Worm (Caenorhabditis elegans) whole organism, young adult: ENCODE results near the gene F55G1.15.

ENCODE experiments used
- B0035.1 ChIP-seq: sonication (generic microtip); optimal IDR thresholded peaks from 2 replicates; lab custom pipeline; 2016; ENCODE audit warnings: missing genetic modification characterization, mild to moderate bottlenecking, missing compliant biosample characterization, missing genotype, missing genetic modification reagents
- B0261.1 ChIP-seq: sonication (generic microtip); optimal IDR thresholded peaks from 2 replicates; lab custom pipeline; 2016; ENCODE audit warnings: mild to moderate bottlenecking, missing genetic modification characterization, moderate library complexity, missing compliant biosample characterization
- T26A5.8 ChIP-seq: sonication (generic microtip); optimal IDR thresholded peaks from 2 replicates; lab custom pipeline; 2016; ENCODE audit warnings: missing genetic modification characterization, missing compliant biosample characterization
- efl-1 ChIP-seq: fragments of 150-350 bp; optimal IDR thresholded peaks from 2 replicates; lab custom pipeline; 2014; ENCODE audit warnings: missing biosample characterization, missing genetic modification reagents, missing genetic modification characterization
- him-1 ChIP-seq: sonication (generic microtip); optimal IDR thresholded peaks from 2 replicates; lab custom pipeline; 2016; ENCODE audit warnings: missing genotype, missing genetic modification reagents, missing genetic modification characterization, missing compliant biosample characterization
- lag-1 ChIP-seq: fragments of 200-800 bp; sonication (Bioruptor generic); IDR thresholded peaks from 2 replicates; pipeline ENCODE4 v1.3.6; 2022; ENCODE audit warnings: missing genetic modification reagents, missing genetic modification characterization, missing compliant biosample characterization
- lsl-1 ChIP-seq: fragments of 200-800 bp; sonication (Bioruptor generic); optimal IDR thresholded peaks from 2 replicates; lab custom pipeline; 2018; ENCODE audit warnings: mild to moderate bottlenecking, missing genetic modification characterization, moderate library complexity, missing compliant biosample characterization
- unc-62 ChIP-seq: fragments of 150-350 bp; optimal IDR thresholded peaks from 2 replicates; lab custom pipeline; 2014; ENCODE audit warnings: missing biosample characterization, missing genetic modification reagents, missing genetic modification characterization

DNA sequence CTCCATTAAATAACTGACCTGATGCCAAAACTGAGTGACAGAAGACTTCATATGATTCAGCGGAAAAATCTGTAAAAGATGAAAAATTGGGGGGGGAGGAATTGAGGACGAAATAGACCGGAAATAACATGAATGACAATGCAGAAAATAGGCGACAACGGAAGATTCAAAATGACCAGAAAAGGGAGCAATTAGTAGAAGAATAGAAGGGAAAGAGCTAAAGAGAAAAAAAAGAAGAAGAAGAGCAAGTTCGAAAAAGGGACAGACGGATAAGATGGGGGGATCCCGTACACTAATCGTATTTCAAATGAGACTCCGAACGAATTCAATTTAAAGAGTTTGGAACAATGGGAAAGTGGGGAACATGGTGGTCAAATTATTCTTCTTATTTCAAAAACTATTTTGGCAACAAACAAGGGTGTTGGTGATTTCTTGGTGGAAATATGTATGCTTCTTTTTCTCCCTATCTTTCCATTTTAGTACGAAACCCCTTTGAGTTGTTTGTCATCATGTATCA is 41.3 kb upstream of the F55G1.15 start, which contains the start of gene R05G6.10:
- TF ChIP-seq lag-1 (no peak), efl-1 (GFP tag; lab: Kevin White, UChicago) (no peak), lsl-1 (no peak), unc-62 (no peak), B0035.1 (tag; lab: Kevin White, UChicago) (no peak), him-1 (tag; lab: Kevin White, UChicago) (no peak), B0261.1 (no peak), T26A5.8 (tag; lab: Kevin White, UChicago) (no peak)
